Worm (Caenorhabditis elegans) whole organism, early embryonic: ENCODE measurements around the gene col-164.

Experiments used
- B0310.2 ChIP-seq: sonication (generic microtip); optimal IDR thresholded peaks from 2 replicates; lab custom pipeline; 2016; ENCODE audit warnings: mild to moderate bottlenecking, missing genetic modification characterization, missing compliant biosample characterization
- F13C5.2 ChIP-seq: sonication (generic microtip); optimal IDR thresholded peaks from 2 replicates; lab custom pipeline; 2017; ENCODE audit warnings: mild to moderate bottlenecking, missing genetic modification characterization, inconsistent platforms, missing compliant biosample characterization
- aly-1 ChIP-seq: sonication (generic microtip); optimal IDR thresholded peaks from 2 replicates; lab custom pipeline; 2016; ENCODE audit warnings: missing genetic modification characterization, missing compliant biosample characterization
- ama-1 ChIP-seq: fragments of 150-350 bp; optimal IDR thresholded peaks from 2 replicates; lab custom pipeline; 2014
- ceh-13 ChIP-seq: fragments of 200-800 bp; sonication (Bioruptor generic); optimal IDR thresholded peaks from 2 replicates; lab custom pipeline; 2018; ENCODE audit warnings: mild to moderate bottlenecking, missing genetic modification characterization, missing compliant biosample characterization
- ceh-36 ChIP-seq: sonication (generic microtip); optimal IDR thresholded peaks from 2 replicates; lab custom pipeline; 2016; ENCODE audit warnings: missing genetic modification characterization, inconsistent platforms, missing compliant biosample characterization
- ets-7 ChIP-seq: sonication (generic microtip); optimal IDR thresholded peaks from 2 replicates; lab custom pipeline; 2016; ENCODE audit warnings: missing genotype, missing genetic modification characterization, missing compliant biosample characterization
- flt-1 ChIP-seq: fragments of 200-800 bp; sonication (Bioruptor generic); IDR thresholded peaks from 2 replicates; pipeline ENCODE4 v1.3.6; 2022; ENCODE audit warnings: missing genetic modification characterization, missing compliant biosample characterization
- hmbx-1 ChIP-seq: sonication (generic microtip); optimal IDR thresholded peaks from 2 replicates; lab custom pipeline; 2016; ENCODE audit warnings: mild to moderate bottlenecking, missing genetic modification characterization, missing compliant biosample characterization
- hmg-4 ChIP-seq: fragments of 200-800 bp; sonication (Bioruptor generic); optimal IDR thresholded peaks from 2 replicates; lab custom pipeline; 2018; ENCODE audit warnings: mild to moderate bottlenecking, missing genetic modification characterization, missing compliant biosample characterization
- hnd-1 ChIP-seq: sonication (generic microtip); optimal IDR thresholded peaks from 2 replicates; lab custom pipeline; 2016; ENCODE audit warnings: missing genetic modification characterization, missing compliant biosample characterization
- pes-1 ChIP-seq: fragments of 200-800 bp; sonication (Bioruptor generic); IDR thresholded peaks from 2 replicates; pipeline ENCODE4 v1.3.6; 2022; ENCODE audit warnings: missing genetic modification reagents, missing genetic modification characterization, missing compliant biosample characterization
- scrt-1 ChIP-seq: fragments of 200-800 bp; sonication (Bioruptor generic); IDR thresholded peaks from 2 replicates; pipeline ENCODE4 v1.3.6; 2022; ENCODE audit warnings: missing genetic modification characterization, missing compliant biosample characterization
- sea-1 ChIP-seq: fragments of 200-800 bp; sonication (Bioruptor generic); conservative IDR thresholded peaks from 2 replicates; pipeline ENCODE4 v1.3.6; 2022; ENCODE audit warnings: missing genetic modification characterization, missing compliant biosample characterization
- tbx-11 ChIP-seq: fragments of 200-800 bp; sonication (Bioruptor generic); IDR thresholded peaks from 2 replicates; pipeline ENCODE4 v1.3.6; 2022; ENCODE audit warnings: missing genetic modification characterization, missing compliant biosample characterization
- tbx-37 ChIP-seq: fragments of 200-800 bp; sonication (Bioruptor generic); conservative IDR thresholded peaks from 2 replicates; pipeline ENCODE4 v1.3.6; 2022; ENCODE audit warnings: missing genetic modification reagents, missing genetic modification characterization, missing compliant biosample characterization
- tra-4 ChIP-seq: sonication (generic microtip); optimal IDR thresholded peaks from 2 replicates; lab custom pipeline; 2017; ENCODE audit warnings: missing genetic modification characterization, missing compliant biosample characterization

col-164 gene

DNA sequence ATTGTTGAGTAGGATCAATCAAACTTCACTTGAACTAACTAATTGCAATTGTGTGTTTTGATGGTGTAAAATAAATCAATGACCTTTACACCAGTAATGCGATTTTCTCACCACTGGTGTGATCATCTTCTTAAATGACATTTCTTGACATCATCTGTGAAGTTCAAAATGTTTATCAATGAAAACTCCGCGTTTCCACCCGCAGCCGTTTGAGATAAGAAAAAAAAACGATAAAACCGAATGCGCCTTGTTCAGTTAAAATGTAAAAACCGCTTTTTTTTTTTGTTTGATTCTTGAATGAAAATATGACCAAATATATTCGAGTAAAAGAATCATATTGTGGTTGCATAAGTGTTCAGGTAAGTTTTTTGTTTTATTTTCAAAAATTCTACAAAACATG is 41.7 kb upstream of the col-164 start, which contains the start of gene Y102A11A.1:
Gene Y102A11A.1, plus strand, starts transcription at position 223 of the 400 bp plus-strand sequence.
- TF ChIP-seq flt-1, result no peak
- TF ChIP-seq pes-1 (GFP tag; lab: Robert Waterston, UW), result no peak
- no peak for TF ChIP-seq tra-4 (tag; lab: Kevin White, UChicago)
- TF ChIP-seq ceh-36 (tag; lab: Kevin White, UChicago), result no peak
- TF ChIP-seq ama-1 (lab: Kevin White, UChicago), result no peak
- no peak for TF ChIP-seq aly-1 (tag; lab: Kevin White, UChicago)
- no peak for TF ChIP-seq tbx-37 (GFP tag; lab: Robert Waterston, UW)
- no peak for TF ChIP-seq hmg-4
- no peak for TF ChIP-seq ets-7 (tag; lab: Kevin White, UChicago)
- TF ChIP-seq sea-1, result no peak
- no peak for TF ChIP-seq hnd-1
- TF ChIP-seq B0310.2, result no peak
- TF ChIP-seq F13C5.2, result no peak
- TF ChIP-seq hmbx-1 (tag; lab: Kevin White, UChicago), result no peak
- no peak for TF ChIP-seq ceh-13 (GFP tag; lab: Kevin White, UChicago)
- no peak for TF ChIP-seq tbx-11 (GFP tag; lab: Robert Waterston, UW)
- TF ChIP-seq scrt-1 (GFP tag; lab: Robert Waterston, UW), result no peak

DNA sequence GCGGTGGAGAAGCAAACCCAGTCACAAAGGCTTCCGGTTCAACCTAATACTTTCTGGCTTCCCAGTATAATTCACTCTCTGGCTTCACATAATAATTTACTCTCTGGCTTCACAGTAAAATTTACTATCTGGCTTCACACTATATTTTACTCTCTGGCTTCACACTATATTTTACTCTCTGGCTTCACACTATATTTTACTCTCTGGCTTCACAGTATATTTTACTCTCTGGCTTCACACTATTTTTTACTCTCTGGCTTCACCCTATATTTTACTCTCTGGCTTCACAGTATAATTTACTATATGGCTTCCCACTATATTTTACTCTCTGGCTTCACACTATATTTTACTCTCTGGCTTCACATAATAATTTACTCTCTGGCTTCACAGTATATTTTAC is 36.4 kb upstream of the col-164 start:
- TF ChIP-seq tbx-37 (GFP tag; lab: Robert Waterston, UW), result 0 out of 2 replicates have a peak, but pooled peaks have one; percentile 3

DNA sequence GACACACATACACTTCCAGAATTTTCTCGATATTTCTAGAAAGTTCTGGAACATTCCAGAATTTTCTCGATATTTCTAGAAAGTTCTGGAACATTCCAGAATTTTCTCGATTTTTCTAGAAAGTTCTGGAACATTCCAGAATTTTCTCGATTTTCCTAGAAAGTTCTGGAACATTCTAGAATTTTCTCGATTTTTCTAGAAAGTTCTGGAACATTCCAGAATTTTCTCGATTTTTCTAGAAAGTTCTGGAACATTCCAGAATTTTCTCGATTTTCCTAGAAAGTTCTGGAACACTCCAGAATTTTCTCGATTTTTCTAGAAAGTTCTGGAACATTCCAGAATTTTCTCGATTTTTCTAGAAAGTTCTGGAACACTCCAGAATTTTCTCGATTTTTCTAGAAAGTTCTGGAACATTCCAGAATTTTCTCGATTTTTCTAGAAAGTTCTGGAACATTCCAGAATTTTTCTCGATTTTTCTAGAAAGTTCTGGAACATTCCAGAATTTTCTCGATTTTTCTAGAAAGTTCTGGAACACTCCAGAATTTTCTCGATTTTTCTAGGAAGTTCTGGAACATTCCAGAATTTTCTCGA is 35.3 kb upstream of the col-164 start:
- TF ChIP-seq tbx-37 (GFP tag; lab: Robert Waterston, UW) (peak; percentile 25; the same call in 1 of the 2 replicates), pes-1 (GFP tag; lab: Robert Waterston, UW) (peak; percentile 89), flt-1 (peak; percentile 84; the same call in 1 of the 2 replicates), sea-1 (peak; percentile 81), tbx-11 (GFP tag; lab: Robert Waterston, UW) (peak; percentile 62; the same call in 1 of the 2 replicates), scrt-1 (GFP tag; lab: Robert Waterston, UW) (0 out of 2 replicates have a peak, but pooled peaks have one; percentile 48)

DNA sequence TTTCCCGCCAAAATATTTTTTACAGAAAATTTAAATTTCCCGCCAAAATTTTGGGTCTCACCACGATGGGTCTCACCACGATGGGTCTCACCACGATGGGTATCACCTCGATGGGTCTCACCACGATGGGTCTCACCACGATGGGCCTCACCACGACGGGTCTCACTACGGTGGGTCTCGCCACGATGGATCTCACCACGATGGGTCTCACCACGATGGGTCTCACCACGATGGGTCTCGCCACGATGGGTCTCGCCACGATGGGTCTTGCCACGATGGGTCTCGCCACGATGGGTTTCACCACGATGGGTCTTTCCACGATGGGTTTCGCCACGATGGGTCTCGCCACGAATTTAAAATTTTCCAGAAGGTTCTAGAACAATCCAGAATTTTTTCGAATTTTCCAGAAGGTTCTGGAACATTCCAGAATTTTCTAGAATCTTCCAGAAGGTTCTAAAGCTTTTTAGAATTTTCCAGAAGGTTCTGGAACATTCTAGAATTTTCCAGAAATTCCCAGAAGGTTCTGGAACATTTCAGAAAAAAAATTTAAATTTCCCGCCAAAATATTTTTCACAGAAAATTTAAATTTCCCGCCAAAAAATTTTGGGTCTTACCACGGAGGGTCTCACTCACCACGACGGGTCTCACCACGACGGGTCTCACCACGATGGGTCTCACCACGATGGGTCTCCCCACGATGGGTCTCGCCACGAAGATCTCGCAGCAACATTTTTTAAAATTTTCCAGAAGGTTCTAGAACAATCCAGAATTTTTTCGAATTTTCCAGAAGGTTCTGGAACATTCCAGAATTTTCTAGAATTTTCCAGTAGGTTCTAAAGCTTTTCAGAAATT is 34.5 kb upstream of the col-164 start:
- TF ChIP-seq sea-1, result 0 out of 2 replicates have a peak, but pooled peaks have one; percentile 17

DNA sequence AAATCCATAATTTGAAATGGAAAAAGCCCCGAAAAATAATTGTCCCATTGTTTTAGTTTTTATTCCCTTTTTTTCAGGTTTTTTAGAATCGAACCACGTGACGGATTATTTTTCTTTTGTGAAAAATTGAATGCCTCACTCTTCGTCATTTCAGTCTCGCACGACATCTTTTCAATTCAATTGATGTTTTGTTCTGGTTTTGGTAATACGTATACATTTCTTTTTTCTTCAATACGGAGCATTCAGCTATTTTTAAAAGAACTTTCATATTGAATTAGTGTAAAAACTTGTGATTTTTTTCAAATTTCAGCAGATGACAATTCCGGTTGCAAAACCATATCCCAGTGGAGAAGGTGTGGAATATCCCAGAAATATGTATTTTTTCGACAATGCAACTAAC is 28.5 kb upstream of the col-164 start, which contains the start of gene F49H12.7:
Gene F49H12.7, plus strand, starts transcription at position 301 of the 400 bp plus-strand sequence.
- no peak for TF ChIP-seq sea-1
- TF ChIP-seq hnd-1, result no peak
- no peak for TF ChIP-seq ets-7 (tag; lab: Kevin White, UChicago)
- TF ChIP-seq tbx-11 (GFP tag; lab: Robert Waterston, UW), result no peak
- TF ChIP-seq ceh-13 (GFP tag; lab: Kevin White, UChicago), result no peak
- TF ChIP-seq tra-4 (tag; lab: Kevin White, UChicago), result no peak
- no peak for TF ChIP-seq ama-1 (lab: Kevin White, UChicago)
- no peak for TF ChIP-seq ceh-36 (tag; lab: Kevin White, UChicago)
- no peak for TF ChIP-seq B0310.2
- TF ChIP-seq hmbx-1 (tag; lab: Kevin White, UChicago), result no peak
- TF ChIP-seq tbx-37 (GFP tag; lab: Robert Waterston, UW), result no peak
- TF ChIP-seq hmg-4, result no peak
- TF ChIP-seq scrt-1 (GFP tag; lab: Robert Waterston, UW), result no peak
- no peak for TF ChIP-seq F13C5.2
- TF ChIP-seq pes-1 (GFP tag; lab: Robert Waterston, UW), result no peak
- no peak for TF ChIP-seq flt-1
- no peak for TF ChIP-seq aly-1 (tag; lab: Kevin White, UChicago)

DNA sequence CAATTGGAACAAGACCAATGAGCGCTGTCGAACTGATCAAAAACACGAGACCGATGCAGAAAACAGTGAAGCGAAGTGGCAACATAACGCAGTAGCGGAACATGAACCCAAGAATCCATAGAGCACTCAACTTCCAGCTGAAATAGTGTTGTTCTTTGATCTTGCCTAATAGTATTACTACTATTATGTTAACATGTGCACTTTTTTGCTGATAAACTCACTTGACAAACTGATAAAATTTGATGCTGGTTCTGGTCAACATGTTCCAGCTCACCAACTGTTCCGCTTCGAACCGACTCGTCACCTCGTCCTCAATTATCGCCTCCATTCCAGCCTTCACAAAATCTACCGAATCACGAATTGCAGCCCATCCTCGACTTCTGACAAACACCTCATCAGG is 25.0 kb upstream of the col-164 start:
- TF ChIP-seq hmbx-1 (tag; lab: Kevin White, UChicago), result no peak
- TF ChIP-seq flt-1, result no peak

DNA sequence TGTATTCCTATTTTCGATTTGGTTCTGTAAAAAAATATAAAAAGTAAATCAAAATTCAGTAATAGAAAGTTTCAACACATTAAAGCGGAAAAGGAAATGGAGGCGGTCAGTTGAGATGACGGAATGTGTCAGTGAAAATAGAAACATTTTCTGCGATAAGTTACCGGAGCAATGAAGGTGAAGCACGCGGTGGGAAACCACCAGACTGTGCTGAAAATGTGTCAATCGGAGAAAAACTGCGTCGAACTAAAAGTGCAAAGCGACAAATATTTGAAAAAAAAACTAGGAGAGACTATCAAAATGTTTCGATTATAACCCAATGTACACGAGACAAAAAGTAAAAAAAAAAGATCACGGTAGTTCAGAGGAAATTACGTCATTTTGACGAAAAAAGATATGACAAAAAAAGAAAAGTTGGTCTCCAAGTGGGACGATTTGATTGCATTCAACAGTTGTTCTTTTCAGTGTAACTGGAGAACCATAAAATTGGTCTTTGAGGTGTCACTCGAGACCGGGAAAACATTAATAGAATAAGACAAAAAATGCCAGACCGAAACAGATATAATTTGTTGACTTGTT is 22.8 kb upstream of the col-164 start, which contains the start of gene acl-4:
Gene acl-4, minus strand, starts transcription at position 27 of the 579 bp plus-strand sequence.
- TF ChIP-seq F13C5.2, result no peak
- no peak for TF ChIP-seq hnd-1
- no peak for TF ChIP-seq scrt-1 (GFP tag; lab: Robert Waterston, UW)
- TF ChIP-seq hmbx-1 (tag; lab: Kevin White, UChicago), result no peak
- TF ChIP-seq flt-1, result no peak
- TF ChIP-seq ets-7 (tag; lab: Kevin White, UChicago), result no peak
- no peak for TF ChIP-seq tbx-37 (GFP tag; lab: Robert Waterston, UW)
- TF ChIP-seq tbx-11 (GFP tag; lab: Robert Waterston, UW), result no peak
- no peak for TF ChIP-seq tra-4 (tag; lab: Kevin White, UChicago)
- no peak for TF ChIP-seq aly-1 (tag; lab: Kevin White, UChicago)
- no peak for TF ChIP-seq ama-1 (lab: Kevin White, UChicago)
- no peak for TF ChIP-seq ceh-13 (GFP tag; lab: Kevin White, UChicago)
- TF ChIP-seq pes-1 (GFP tag; lab: Robert Waterston, UW), result no peak
- no peak for TF ChIP-seq sea-1
- TF ChIP-seq ceh-36 (tag; lab: Kevin White, UChicago), result no peak
- TF ChIP-seq hmg-4, result no peak
- TF ChIP-seq B0310.2, result no peak
